Fruit fly (Drosophila melanogaster): ENCODE data around the gene Vha100-1.
A peak's percentile ranks its signal among the peaks of the same experiment; 100 is the strongest.

Gene Vha100-1

dm6 chr3R:29130902-29131621 is at the start of gene Vha100-1, which contains the start of gene dgt6 (continued):
- TF ChIP-seq CG7372 (GFP tag; IDR thresholded peaks at IDR 0.05): no peak
- no peak for TF ChIP-seq D (optimal IDR thresholded peaks at IDR 0.05)
- no peak for TF ChIP-seq D (GFP tag; optimal IDR thresholded peaks at IDR 0.05)
- no peak for TF ChIP-seq zfh2 (GFP tag; optimal IDR thresholded peaks at IDR 0.05)
- TF ChIP-seq wor (GFP tag; IDR thresholded peaks at IDR 0.05): no peak
- no peak for TF ChIP-seq CG7745 (tag; optimal IDR thresholded peaks at IDR 0.05)
- peak; percentile 88 for TF ChIP-seq CG14710 (tag; optimal IDR thresholded peaks at IDR 0.05)
- no peak for TF ChIP-seq caup (GFP tag; optimal IDR thresholded peaks at IDR 0.05; ENCODE audit: severe bottlenecking)
- no peak for TF ChIP-seq CG12942 (GFP tag; optimal IDR thresholded peaks at IDR 0.05)
- no peak for TF ChIP-seq h (optimal IDR thresholded peaks at IDR 0.05)
- no peak for TF ChIP-seq lilli (GFP tag; optimal IDR thresholded peaks at IDR 0.05)
- no peak for TF ChIP-seq al (GFP tag; IDR thresholded peaks at IDR 0.05)
- no peak for TF ChIP-seq oc (tag; optimal IDR thresholded peaks at IDR 0.05)
- no peak for TF ChIP-seq twi (tag; optimal IDR thresholded peaks at IDR 0.05)
- TF ChIP-seq fd64A (GFP tag; optimal IDR thresholded peaks at IDR 0.05): no peak
- no peak for TF ChIP-seq Atf-2 (GFP tag; optimal IDR thresholded peaks at IDR 0.05)
- TF ChIP-seq CG11723 (GFP tag; optimal IDR thresholded peaks at IDR 0.05): no peak
- TF ChIP-seq gsb-n (tag; optimal IDR thresholded peaks at IDR 0.05): no peak
- TF ChIP-seq fd102C (GFP tag; optimal IDR thresholded peaks at IDR 0.05): no peak
- peak; percentile 47 for TF ChIP-seq CG4424 (GFP tag; optimal IDR thresholded peaks at IDR 0.05)
- TF ChIP-seq CG9215 (GFP tag; IDR thresholded peaks at IDR 0.05): no peak
- no peak for TF ChIP-seq CG1602 (GFP tag; optimal IDR thresholded peaks at IDR 0.05)
- TF ChIP-seq luna (GFP tag; optimal IDR thresholded peaks at IDR 0.05): no peak
- TF ChIP-seq CG14050 (GFP tag; IDR thresholded peaks at IDR 0.05): no peak
- no peak for TF ChIP-seq mld (GFP tag; IDR thresholded peaks at IDR 0.05; ENCODE audit: partially characterized antibody)
- TF ChIP-seq Deaf1 (tag; optimal IDR thresholded peaks at IDR 0.05): peak; percentile 63
- TF ChIP-seq CG6175 (GFP tag; IDR thresholded peaks at IDR 0.05): no peak
- no peak for TF ChIP-seq ttk (GFP tag; IDR thresholded peaks at IDR 0.05)
- TF ChIP-seq sim (GFP tag; IDR thresholded peaks at IDR 0.05): no peak
- TF ChIP-seq trem (tag; optimal IDR thresholded peaks at IDR 0.05): peak; percentile 83
- TF ChIP-seq Scr (GFP tag; IDR thresholded peaks at IDR 0.05; ENCODE audit: partially characterized antibody): peak; percentile 27; the same call in 1 of the 2 replicates
- TF ChIP-seq dati (GFP tag; IDR thresholded peaks at IDR 0.05): no peak
- TF ChIP-seq Pdp1 (GFP tag; optimal IDR thresholded peaks at IDR 0.05): peak in 1 of 2 experiments; percentile 61
- TF ChIP-seq dan (GFP tag; IDR thresholded peaks at IDR 0.05): no peak
- no peak for TF ChIP-seq fd96Cb (tag; optimal IDR thresholded peaks at IDR 0.05)
- TF ChIP-seq Tbp (GFP tag; optimal IDR thresholded peaks at IDR 0.05): no peak
- no peak for TF ChIP-seq Nf-YC (tag; optimal IDR thresholded peaks at IDR 0.05)
- no peak for TF ChIP-seq CG3407 (GFP tag; optimal IDR thresholded peaks at IDR 0.05)
- no peak for TF ChIP-seq CG6654 (GFP tag; optimal IDR thresholded peaks at IDR 0.05)
- no peak for TF ChIP-seq CG9609 (GFP tag; optimal IDR thresholded peaks at IDR 0.05)
- TF ChIP-seq CG3726 (GFP tag; IDR thresholded peaks at IDR 0.05): no peak
- peak; percentile 85 for TF ChIP-seq E2f2 (GFP tag; IDR thresholded peaks at IDR 0.05)
- no peak for TF ChIP-seq Taf1 (GFP tag; IDR thresholded peaks at IDR 0.05)
- no peak for TF ChIP-seq Sox100B (GFP tag; optimal IDR thresholded peaks at IDR 0.05)
- TF ChIP-seq Mad (GFP tag; optimal IDR thresholded peaks at IDR 0.05): no peak
- no peak for TF ChIP-seq Adf1 (GFP tag; IDR thresholded peaks at IDR 0.05)
- no peak for TF ChIP-seq otp (GFP tag; IDR thresholded peaks at IDR 0.05)
- no peak for TF ChIP-seq tx (GFP tag; optimal IDR thresholded peaks at IDR 0.05)
- peak; percentile 51 for TF ChIP-seq CG30403 (GFP tag; optimal IDR thresholded peaks at IDR 0.05)
- no peak for TF ChIP-seq CG7839 (tag; optimal IDR thresholded peaks at IDR 0.05)
- TF ChIP-seq cwo (GFP tag; optimal IDR thresholded peaks at IDR 0.05): no peak
- no peak for TF ChIP-seq NC2α (GFP tag; optimal IDR thresholded peaks at IDR 0.05)
